Worm (Caenorhabditis elegans): ENCODE results near the gene W09D10.5.

DNA sequence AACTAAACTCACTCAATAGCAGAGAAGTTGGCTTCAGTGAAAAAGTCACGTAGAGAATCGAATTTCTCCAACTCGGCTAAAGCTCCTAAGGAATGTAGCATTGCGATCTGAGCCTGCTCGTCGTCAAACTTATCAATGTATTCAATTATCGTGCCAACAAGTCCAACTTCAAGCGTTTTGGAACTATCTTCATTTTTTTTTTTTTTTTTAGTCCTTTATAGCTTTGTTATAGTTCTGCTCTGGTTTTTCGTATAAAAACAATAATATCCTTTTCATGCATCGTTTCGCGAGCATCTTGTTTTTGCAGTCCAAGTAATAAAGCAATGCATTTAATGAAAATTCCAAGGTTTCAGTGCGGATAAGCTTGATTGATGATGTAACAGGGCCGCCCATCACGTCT lies 22.3 kb downstream of the W09D10.5 start, which contains the start of gene Y39A1A.31:
- TF ChIP-seq sma-3 (GFP tag; optimal IDR thresholded peaks at IDR 0.05) (no peak), R02D3.7 (tag; optimal IDR thresholded peaks at IDR 0.05) (no peak), ceh-16 (tag; optimal IDR thresholded peaks at IDR 0.05) (no peak), elt-3 (tag; optimal IDR thresholded peaks at IDR 0.05) (no peak), F13H6.1 (tag; optimal IDR thresholded peaks at IDR 0.05) (no peak)

All from whole organism, L2 larva.